Worm (Caenorhabditis elegans) whole organism, L4 larva: ENCODE results near the gene M7.7.

Source experiments
- F10B5.3 ChIP-seq: sonication (generic microtip); optimal IDR thresholded peaks from 2 replicates; lab custom pipeline; 2016; ENCODE audit warnings: mild to moderate bottlenecking, missing genetic modification characterization, missing compliant biosample characterization
- R02D3.7 ChIP-seq: fragments of 150-350 bp; sonication (generic microtip); optimal IDR thresholded peaks from 3 replicates; lab custom pipeline; 2014; ENCODE audit warnings: missing biosample characterization, missing genetic modification characterization
- ama-1 ChIP-seq: fragments of 150-350 bp; optimal IDR thresholded peaks from 2 replicates; lab custom pipeline; 2014; ENCODE audit warnings: inconsistent platforms, mixed read lengths
- ces-1 ChIP-seq: fragments of 150-350 bp; sonication (generic microtip); optimal IDR thresholded peaks from 4 replicates; lab custom pipeline; 2014; ENCODE audit warnings: missing biosample characterization, missing genetic modification reagents, missing genetic modification characterization
- egl-27 ChIP-seq: sonication (generic microtip); optimal IDR thresholded peaks from 3 replicates; lab custom pipeline; 2017; ENCODE audit warnings: missing biosample characterization, missing genetic modification reagents, missing genetic modification characterization
- fos-1 ChIP-seq: fragments of 150-350 bp; optimal IDR thresholded peaks from 2 replicates; lab custom pipeline; 2014; ENCODE audit warnings: missing biosample characterization, missing genetic modification characterization
- lim-7 ChIP-seq: fragments of 200-800 bp; sonication (Bioruptor generic); IDR thresholded peaks from 2 replicates; pipeline ENCODE4 v1.3.6; 2022; ENCODE audit warnings: missing genetic modification characterization, missing compliant biosample characterization
- lsy-2 ChIP-seq, 2 experiments: fragments of 150-350 bp in 1 of 2; sonication (generic microtip) in 1 of 2; optimal IDR thresholded peaks; 2 replicates each; lab custom pipeline; 2014 to 2017; ENCODE audit warnings: missing biosample characterization in 2 of 2, missing genetic modification characterization in 2 of 2
- mxl-2 ChIP-seq: fragments of 200-800 bp; sonication (Bioruptor generic); conservative IDR thresholded peaks from 2 replicates; pipeline ENCODE4 v1.3.6; 2022; ENCODE audit warnings: missing genetic modification reagents, missing genetic modification characterization, missing compliant biosample characterization
- nhr-41 ChIP-seq: fragments of 200-800 bp; sonication (Bioruptor generic); IDR thresholded peaks from 2 replicates; pipeline ENCODE4 v1.3.6; 2022; ENCODE audit warnings: missing genetic modification reagents, missing genetic modification characterization, missing compliant biosample characterization
- pqm-1 ChIP-seq: sonication (generic microtip); optimal IDR thresholded peaks from 2 replicates; lab custom pipeline; 2017; ENCODE audit warnings: missing biosample characterization, missing genetic modification characterization
- sdz-12 ChIP-seq: fragments of 200-800 bp; sonication (Bioruptor generic); optimal IDR thresholded peaks from 2 replicates; lab custom pipeline; 2018; ENCODE audit warnings: mild to moderate bottlenecking, missing genetic modification characterization, missing compliant biosample characterization
- snpc-4 ChIP-seq: fragments of 150-350 bp; optimal IDR thresholded peaks from 2 replicates; lab custom pipeline; 2014; ENCODE audit warnings: missing biosample characterization, missing genetic modification characterization
- tag-97 ChIP-seq: fragments of 200-800 bp; sonication (Bioruptor generic); IDR thresholded peaks from 2 replicates; pipeline ENCODE4 v1.3.6; 2022; ENCODE audit warnings: missing genetic modification characterization, missing compliant biosample characterization

DNA sequence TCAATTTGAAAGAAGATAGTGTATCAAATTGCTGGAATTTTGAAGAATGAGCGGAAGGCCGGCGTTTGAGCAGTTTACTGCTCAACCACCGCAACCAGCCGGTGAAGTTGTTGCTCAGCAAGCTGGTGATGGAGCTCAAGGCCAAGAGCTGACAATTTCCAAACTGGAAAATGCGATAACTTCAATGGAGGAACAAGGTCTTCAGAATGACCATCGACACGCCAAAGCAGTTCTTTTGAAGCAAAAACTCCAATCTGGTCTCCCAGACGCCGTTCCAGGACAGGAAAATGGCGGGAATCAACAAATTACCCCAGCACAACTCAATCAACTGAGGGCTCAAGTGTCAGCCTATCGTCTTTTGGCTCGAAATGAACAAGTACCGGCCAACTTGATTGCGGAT, 36.4 kb downstream of the M7.7 start:
- TF ChIP-seq lim-7 (GFP tag; lab: Robert Waterston, UW), result no peak
- no peak for TF ChIP-seq tag-97 (GFP tag; lab: Robert Waterston, UW)
- no peak for TF ChIP-seq fos-1
- TF ChIP-seq F10B5.3, result no peak
- TF ChIP-seq snpc-4 (tag; lab: Kevin White, UChicago), result no peak
- TF ChIP-seq sdz-12 (GFP tag; lab: Kevin White, UChicago), result no peak
- TF ChIP-seq ama-1, result no peak
- TF ChIP-seq egl-27 (tag; lab: Kevin White, UChicago), result no peak
- TF ChIP-seq ces-1 (GFP tag; lab: Kevin White, UChicago), result no peak
- TF ChIP-seq mxl-2 (GFP tag; lab: Robert Waterston, UW), result no peak
- no peak for TF ChIP-seq R02D3.7 (tag; lab: Kevin White, UChicago)
- no peak for TF ChIP-seq pqm-1 (tag; lab: Kevin White, UChicago)
- no peak for TF ChIP-seq lsy-2 (tag; optimal IDR thresholded peaks at IDR 0.05; lab: Kevin White, UChicago)
- TF ChIP-seq nhr-41 (GFP tag; lab: Robert Waterston, UW), result no peak
